Worm (Caenorhabditis elegans) whole organism, midembryonic: ENCODE results near the gene ZC449.7.

Experiments used
- T22C8.4 ChIP-seq: fragments of 200-800 bp; sonication (Bioruptor generic); IDR thresholded peaks from 2 replicates; pipeline ENCODE4 v1.3.6; 2022; ENCODE audit warnings: missing genetic modification characterization, missing compliant biosample characterization
- cog-1 ChIP-seq: sonication (generic microtip); optimal IDR thresholded peaks from 2 replicates; lab custom pipeline; 2016; ENCODE audit warnings: missing genetic modification characterization, missing compliant biosample characterization
- flt-1 ChIP-seq: fragments of 200-800 bp; sonication (Bioruptor generic); IDR thresholded peaks from 2 replicates; pipeline ENCODE4 v1.3.6; 2022; ENCODE audit warnings: missing genetic modification characterization, missing compliant biosample characterization
- klf-2 ChIP-seq: fragments of 200-800 bp; sonication (Bioruptor generic); conservative IDR thresholded peaks from 2 replicates; pipeline ENCODE4 v1.3.6; 2022; ENCODE audit warnings: missing genetic modification reagents, missing genetic modification characterization, missing compliant biosample characterization
- med-1 ChIP-seq: sonication (generic microtip); optimal IDR thresholded peaks from 2 replicates; lab custom pipeline; 2017; ENCODE audit warnings: missing genetic modification characterization, mild to moderate bottlenecking, missing compliant biosample characterization, antibody characterized with exemption, missing genetic modification reagents; ENCODE audit not compliant: insufficient read depth
- ref-1 ChIP-seq: fragments of 200-800 bp; sonication (Bioruptor generic); conservative IDR thresholded peaks from 2 replicates; pipeline ENCODE4 v1.3.6; 2022; ENCODE audit warnings: missing genetic modification reagents, missing genetic modification characterization, missing compliant biosample characterization
- tab-1 ChIP-seq: fragments of 200-800 bp; sonication (Bioruptor generic); IDR thresholded peaks from 2 replicates; pipeline ENCODE4 v1.3.6; 2022; ENCODE audit warnings: missing genetic modification characterization, missing compliant biosample characterization
- ztf-23 ChIP-seq: fragments of 200-800 bp; sonication (Bioruptor generic); IDR thresholded peaks from 2 replicates; pipeline ENCODE4 v1.3.6; 2022; ENCODE audit warnings: missing genetic modification reagents, missing genetic modification characterization, missing compliant biosample characterization
- ztf-29 ChIP-seq: fragments of 200-800 bp; sonication (Bioruptor generic); IDR thresholded peaks from 2 replicates; pipeline ENCODE4 v1.3.6; 2022; ENCODE audit warnings: missing genetic modification reagents, missing genetic modification characterization, missing compliant biosample characterization

ZC449.7 gene

DNA sequence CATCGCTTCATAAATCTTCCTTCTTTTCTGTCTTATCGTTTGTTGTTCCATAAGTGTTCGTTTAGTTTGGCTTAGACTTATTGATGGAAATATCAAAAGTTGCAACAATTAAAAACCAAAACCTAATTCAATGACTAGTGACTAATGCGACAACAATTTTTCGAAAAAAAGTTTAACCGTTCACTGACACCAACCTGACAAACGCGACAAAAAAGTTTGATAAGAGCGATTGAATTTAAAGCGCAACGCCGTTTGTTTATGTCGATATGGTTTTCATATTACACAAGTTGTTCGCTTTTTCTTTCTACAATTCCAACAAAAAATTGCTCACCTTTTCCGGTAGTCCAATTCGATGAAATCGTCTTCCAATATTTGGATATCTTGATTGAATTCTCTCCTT, 34.8 kb upstream of the ZC449.7 start:
- TF ChIP-seq flt-1 (GFP tag; lab: Robert Waterston, UW) (no peak), klf-2 (no peak), ztf-29 (GFP tag; lab: Robert Waterston, UW) (no peak), ztf-23 (GFP tag; lab: Robert Waterston, UW) (no peak), ref-1 (GFP tag; lab: Robert Waterston, UW) (no peak), med-1 (GFP tag; lab: Kevin White, UChicago) (no peak), tab-1 (GFP tag; lab: Robert Waterston, UW) (no peak), T22C8.4 (GFP tag; lab: Robert Waterston, UW) (no peak), cog-1 (no peak)

DNA sequence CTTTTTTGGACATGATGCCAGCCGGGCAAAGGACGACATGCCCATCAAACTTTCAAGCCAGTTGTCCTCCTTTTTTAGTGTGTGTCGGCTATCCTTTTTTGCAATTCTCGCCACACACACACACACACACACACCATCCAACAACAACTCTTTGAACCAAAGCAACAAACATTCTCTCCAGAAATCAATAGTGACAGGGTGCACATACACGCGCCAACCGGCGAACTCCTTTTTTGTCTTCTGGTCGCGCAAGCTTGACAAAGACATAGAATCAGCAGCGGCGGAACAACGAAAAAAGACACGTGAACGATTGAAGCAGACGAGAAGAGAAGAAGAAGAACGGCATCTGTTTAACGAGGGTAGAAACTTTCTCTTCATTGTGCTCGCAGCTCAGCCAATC, 32.8 kb upstream of the ZC449.7 start:
- TF ChIP-seq med-1 (GFP tag; lab: Kevin White, UChicago) (no peak), ztf-23 (GFP tag; lab: Robert Waterston, UW) (no peak), tab-1 (GFP tag; lab: Robert Waterston, UW) (no peak), T22C8.4 (GFP tag; lab: Robert Waterston, UW) (no peak)

DNA sequence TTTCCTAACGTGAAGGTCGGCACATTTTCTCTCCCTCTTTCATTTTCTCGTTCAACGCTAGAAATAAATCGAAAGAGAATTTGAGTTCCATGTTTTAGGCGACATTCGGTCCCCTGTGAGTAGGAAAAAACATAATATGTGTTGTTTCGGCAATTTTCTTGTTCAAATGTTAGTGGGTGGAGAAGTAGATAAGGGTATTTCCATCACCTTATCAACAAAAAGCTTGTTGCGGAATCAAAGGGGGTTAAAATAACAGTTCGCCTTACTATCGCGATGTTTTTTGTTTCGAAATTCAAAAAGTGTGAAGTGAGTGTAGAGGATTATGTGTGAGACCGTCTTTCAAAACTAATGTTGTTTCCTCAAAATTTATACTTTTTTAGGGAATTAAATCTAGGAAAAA, 32.3 kb upstream of the ZC449.7 start:
- TF ChIP-seq cog-1 (no peak), tab-1 (GFP tag; lab: Robert Waterston, UW) (no peak), ztf-29 (GFP tag; lab: Robert Waterston, UW) (no peak), ztf-23 (GFP tag; lab: Robert Waterston, UW) (no peak), klf-2 (no peak), ref-1 (GFP tag; lab: Robert Waterston, UW) (no peak), T22C8.4 (GFP tag; lab: Robert Waterston, UW) (no peak)

DNA sequence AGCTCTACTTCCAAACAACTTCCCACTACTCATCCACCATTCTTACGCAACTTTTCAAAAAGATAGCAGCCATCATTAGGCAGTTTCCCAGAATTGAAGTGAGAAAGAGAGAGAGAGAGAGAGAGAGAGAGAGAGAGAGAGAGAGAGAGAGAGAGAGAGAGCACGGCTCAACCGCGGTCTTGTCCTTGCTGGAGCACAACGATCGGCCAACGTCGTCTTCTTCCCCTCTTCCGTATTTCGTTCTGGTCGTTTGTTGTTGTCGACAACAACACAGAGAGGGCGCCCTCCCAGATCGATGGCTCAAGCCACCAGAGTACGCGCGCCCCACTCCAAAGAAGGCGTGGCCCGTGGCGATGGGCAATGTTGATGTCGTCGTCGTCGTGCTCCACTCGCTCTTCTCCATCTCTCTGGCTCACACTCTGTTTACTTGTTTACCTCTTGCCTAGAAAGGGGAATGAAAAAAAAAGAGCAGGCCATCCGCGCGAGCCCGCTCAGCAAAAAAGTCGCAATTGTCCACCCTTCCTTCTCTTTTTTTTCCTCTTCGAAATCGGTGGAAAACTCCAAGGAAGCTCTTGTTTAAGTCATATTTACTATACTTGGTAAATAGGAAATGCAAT, 31.8 kb upstream of the ZC449.7 start:
- TF ChIP-seq flt-1 (GFP tag; lab: Robert Waterston, UW) (peak; percentile 32; the same call in 1 of the 2 replicates), ztf-29 (GFP tag; lab: Robert Waterston, UW) (no peak)

DNA sequence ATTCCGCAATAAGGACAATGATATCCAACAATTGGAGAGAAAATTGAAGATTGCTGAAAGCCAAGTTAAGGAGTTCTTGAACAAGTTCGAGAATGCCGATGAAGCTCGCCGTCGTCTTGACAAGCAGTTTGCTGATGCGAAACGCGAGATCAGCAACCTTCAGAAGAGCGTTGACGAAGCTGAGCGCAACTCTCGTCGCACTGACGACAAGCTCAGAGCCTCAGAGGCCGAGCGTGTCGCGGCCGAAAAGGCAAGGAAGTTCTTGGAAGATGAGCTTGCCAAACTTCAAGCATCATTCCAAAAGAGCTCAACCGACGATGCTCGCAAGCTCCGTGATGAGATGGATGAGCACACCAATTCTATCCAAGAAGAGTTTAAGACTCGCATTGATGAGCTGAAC, 27.5 kb upstream of the ZC449.7 start:
- TF ChIP-seq cog-1 (no peak), ztf-29 (GFP tag; lab: Robert Waterston, UW) (no peak), T22C8.4 (GFP tag; lab: Robert Waterston, UW) (no peak), ztf-23 (GFP tag; lab: Robert Waterston, UW) (no peak), med-1 (GFP tag; lab: Kevin White, UChicago) (no peak), klf-2 (no peak), tab-1 (GFP tag; lab: Robert Waterston, UW) (no peak), flt-1 (GFP tag; lab: Robert Waterston, UW) (no peak), ref-1 (GFP tag; lab: Robert Waterston, UW) (no peak)

DNA sequence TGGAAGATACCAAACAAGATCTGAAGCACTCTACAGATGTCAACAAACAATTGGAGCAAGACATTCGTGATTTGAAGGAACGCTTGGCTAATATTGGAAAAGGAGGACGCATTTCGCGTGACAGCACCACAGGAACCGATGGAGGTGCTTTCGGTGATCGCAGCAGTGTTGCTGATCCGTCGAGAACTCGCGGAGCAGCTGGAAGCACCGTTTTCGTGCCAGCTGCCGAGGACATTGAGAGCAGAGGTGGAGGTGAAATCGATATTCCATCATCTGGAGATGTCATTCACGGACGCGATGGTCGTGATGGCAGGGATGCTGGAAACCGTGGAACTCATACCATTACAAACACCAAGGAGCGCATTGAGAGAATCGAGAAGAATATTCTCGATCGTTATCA, 26.3 kb upstream of the ZC449.7 start:
- TF ChIP-seq ztf-29 (GFP tag; lab: Robert Waterston, UW) = no peak
- no peak for TF ChIP-seq tab-1 (GFP tag; lab: Robert Waterston, UW)
- no peak for TF ChIP-seq klf-2
- TF ChIP-seq ref-1 (GFP tag; lab: Robert Waterston, UW) = no peak
- TF ChIP-seq med-1 (GFP tag; lab: Kevin White, UChicago) = no peak
- no peak for TF ChIP-seq T22C8.4 (GFP tag; lab: Robert Waterston, UW)
- TF ChIP-seq flt-1 (GFP tag; lab: Robert Waterston, UW) = no peak

DNA sequence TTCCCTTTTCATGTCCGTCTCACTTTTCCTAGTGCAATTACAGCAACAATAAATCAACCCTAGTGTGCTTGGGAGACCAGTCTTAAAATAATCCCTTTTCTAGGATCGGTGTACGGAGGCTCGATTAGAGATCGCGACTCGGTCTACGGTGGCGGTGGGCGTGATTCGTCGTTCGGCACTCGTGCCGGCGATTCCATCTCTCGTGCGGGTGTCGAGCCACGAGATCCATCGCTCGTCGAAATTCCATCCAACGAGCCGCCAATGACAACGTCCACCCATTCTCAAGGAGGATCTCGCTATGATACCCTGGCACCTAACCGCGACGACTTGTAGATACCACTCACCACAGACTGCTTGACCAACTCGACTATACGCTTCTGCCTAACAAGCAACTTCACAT, 21.4 kb upstream of the ZC449.7 start:
- no peak for TF ChIP-seq ztf-23 (GFP tag; lab: Robert Waterston, UW)
- no peak for TF ChIP-seq T22C8.4 (GFP tag; lab: Robert Waterston, UW)
- no peak for TF ChIP-seq klf-2
- TF ChIP-seq med-1 (GFP tag; lab: Kevin White, UChicago) = no peak
- TF ChIP-seq ztf-29 (GFP tag; lab: Robert Waterston, UW) = no peak
- no peak for TF ChIP-seq cog-1
- no peak for TF ChIP-seq flt-1 (GFP tag; lab: Robert Waterston, UW)
- TF ChIP-seq tab-1 (GFP tag; lab: Robert Waterston, UW) = no peak
- TF ChIP-seq ref-1 (GFP tag; lab: Robert Waterston, UW) = no peak

DNA sequence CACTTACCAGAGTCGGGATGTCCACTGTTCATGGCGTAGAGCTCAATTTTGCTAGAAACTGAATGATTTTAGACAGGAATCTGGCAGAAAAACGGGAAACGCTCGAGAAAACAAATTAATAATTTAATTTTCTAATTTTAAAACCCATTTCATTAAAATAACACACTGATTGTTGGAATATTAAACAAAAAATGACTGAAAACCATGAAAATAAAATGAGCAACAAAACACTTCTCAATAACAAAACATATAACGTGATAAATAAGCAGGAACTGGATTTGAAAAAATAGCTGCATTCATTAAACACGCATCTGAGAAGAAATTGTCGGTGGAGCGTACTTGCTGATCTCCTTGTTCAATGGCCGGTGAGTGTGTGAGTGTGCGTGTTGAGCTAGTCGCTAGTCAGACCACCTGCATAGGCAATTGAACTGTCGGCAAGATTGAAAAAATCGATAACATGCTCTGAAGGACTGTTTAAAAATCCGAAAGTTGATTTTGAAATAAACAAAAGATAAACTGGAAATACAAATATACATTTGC, 16.3 kb upstream of the ZC449.7 start, which contains the start of gene ZC8.6:
Gene ZC8.6 (minus strand): TSS at position 51 of the 540 bp plus-strand sequence.
- no peak for TF ChIP-seq T22C8.4 (GFP tag; lab: Robert Waterston, UW)
- no peak for TF ChIP-seq cog-1
- no peak for TF ChIP-seq tab-1 (GFP tag; lab: Robert Waterston, UW)
- no peak for TF ChIP-seq flt-1 (GFP tag; lab: Robert Waterston, UW)
- 0 out of 2 replicates have a peak, but pooled peaks have one; percentile 44 for TF ChIP-seq ztf-23 (GFP tag; lab: Robert Waterston, UW)
- no peak for TF ChIP-seq ref-1 (GFP tag; lab: Robert Waterston, UW)
- TF ChIP-seq klf-2 = no peak

DNA sequence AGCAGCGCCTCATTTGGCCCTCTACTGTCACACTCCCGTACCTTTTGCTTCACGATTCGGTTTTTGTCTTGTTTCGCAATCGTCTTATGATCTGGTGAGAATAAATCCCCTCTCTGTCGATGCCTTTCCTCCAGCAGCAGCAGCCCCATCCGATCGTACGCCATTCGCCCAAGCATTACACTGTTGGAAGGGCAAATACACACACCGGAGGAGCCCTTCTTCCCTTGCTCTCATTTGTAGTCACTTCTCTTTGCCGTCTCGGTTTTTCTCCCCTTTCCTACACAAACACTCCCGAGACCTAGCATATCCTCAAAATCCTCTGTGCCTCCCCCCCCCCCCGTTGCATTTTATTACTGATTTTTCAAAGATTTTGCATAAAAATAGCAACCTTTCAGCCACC, 15.0 kb upstream of the ZC449.7 start, which contains the start of gene set-30:
Gene set-30 (plus strand): TSS at position 396 of the 400 bp plus-strand sequence.
- no peak for TF ChIP-seq flt-1 (GFP tag; lab: Robert Waterston, UW)
- TF ChIP-seq tab-1 (GFP tag; lab: Robert Waterston, UW) = 0 out of 2 replicates have a peak, but pooled peaks have one; percentile 11
- TF ChIP-seq ztf-23 (GFP tag; lab: Robert Waterston, UW) = 0 out of 2 replicates have a peak, but pooled peaks have one; percentile 28
- no peak for TF ChIP-seq cog-1

DNA sequence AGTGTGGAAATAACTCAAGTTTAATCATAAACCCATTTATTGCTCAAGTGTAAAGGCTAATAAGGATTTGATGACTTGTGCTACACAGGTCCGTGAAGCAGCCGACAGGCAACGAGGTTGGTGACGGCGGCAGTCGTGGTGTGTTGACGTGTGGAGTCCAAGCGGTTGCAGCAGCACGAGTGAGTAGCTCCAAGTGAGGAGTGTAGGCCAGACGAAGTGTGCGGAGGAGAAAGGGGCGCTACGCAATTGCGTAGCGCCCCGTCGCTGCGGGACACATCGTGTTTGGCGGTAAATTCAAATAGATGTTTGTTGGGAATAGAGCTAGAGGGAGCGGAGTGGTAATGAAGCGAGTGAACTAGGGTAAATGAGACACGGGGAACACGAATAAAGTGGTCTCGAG, 9.6 kb upstream of the ZC449.7 start:
- TF ChIP-seq ztf-23 (GFP tag; lab: Robert Waterston, UW) = peak; percentile 99
